Worm (Caenorhabditis elegans) whole organism, L2 larva: Measurements from ENCODE around the gene hlh-8.

ENCODE experiments used
- F13H6.1 ChIP-seq: sonication (generic microtip); optimal IDR thresholded peaks from 2 replicates; lab custom pipeline; 2016; ENCODE audit warnings: missing genetic modification characterization, missing compliant biosample characterization
- alr-1 ChIP-seq: fragments of 150-350 bp; optimal IDR thresholded peaks from 2 replicates; lab custom pipeline; 2014; ENCODE audit warnings: missing biosample characterization, missing genetic modification characterization
- crh-2 ChIP-seq: sonication (generic microtip); optimal IDR thresholded peaks from 2 replicates; lab custom pipeline; 2017; ENCODE audit warnings: missing biosample characterization, missing genetic modification characterization
- egl-27 ChIP-seq: sonication (generic microtip); optimal IDR thresholded peaks from 3 replicates; lab custom pipeline; 2017; ENCODE audit warnings: missing biosample characterization, missing genetic modification reagents, missing genetic modification characterization
- elt-1 ChIP-seq: fragments of 150-350 bp; optimal IDR thresholded peaks from 2 replicates; lab custom pipeline; 2014; ENCODE audit warnings: missing biosample characterization, missing genetic modification characterization
- fos-1 ChIP-seq: fragments of 150-350 bp; optimal IDR thresholded peaks from 2 replicates; lab custom pipeline; 2014; ENCODE audit warnings: missing biosample characterization, missing genetic modification characterization
- lin-13 ChIP-seq: fragments of 150-350 bp; optimal IDR thresholded peaks from 2 replicates; lab custom pipeline; 2014; ENCODE audit warnings: missing biosample characterization, missing genetic modification reagents, missing genetic modification characterization
- lin-39 ChIP-seq: fragments of 150-350 bp; optimal IDR thresholded peaks from 2 replicates; lab custom pipeline; 2014; ENCODE audit warnings: missing biosample characterization, missing genetic modification reagents, missing genetic modification characterization
- nhr-12 ChIP-seq: fragments of 150-350 bp; optimal IDR thresholded peaks from 2 replicates; lab custom pipeline; 2014; ENCODE audit warnings: missing biosample characterization, missing genetic modification characterization
- unc-39 ChIP-seq: fragments of 150-350 bp; optimal IDR thresholded peaks from 2 replicates; lab custom pipeline; 2014; ENCODE audit warnings: missing biosample characterization, missing genetic modification characterization
- zag-1 ChIP-seq: fragments of 150-350 bp; optimal IDR thresholded peaks from 2 replicates; lab custom pipeline; 2014; ENCODE audit warnings: missing biosample characterization, missing genetic modification characterization

DNA sequence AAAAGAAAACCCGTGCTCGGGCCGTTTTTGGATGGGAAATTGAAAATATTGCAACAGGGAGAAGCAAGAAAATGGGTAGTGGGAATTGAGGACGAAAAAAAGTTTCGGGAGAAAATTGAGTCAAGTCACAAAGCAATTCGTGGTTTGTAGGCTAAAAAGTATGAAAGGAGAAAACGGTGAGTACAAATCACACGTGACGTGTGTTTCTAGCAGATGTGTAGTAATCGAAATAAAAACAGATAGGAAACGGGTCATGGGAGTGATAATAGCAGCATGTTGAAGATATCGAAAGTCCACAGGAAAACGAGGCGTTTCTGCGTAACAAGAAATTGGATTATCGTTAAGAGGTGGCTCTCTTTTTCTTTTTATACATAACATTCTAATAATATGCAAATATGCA lies 26.3 kb upstream of the hlh-8 start:
- TF ChIP-seq zag-1 (no peak), lin-39 (tag; lab: Kevin White, UChicago) (no peak), alr-1 (tag; lab: Kevin White, UChicago) (no peak), F13H6.1 (tag; lab: Kevin White, UChicago) (no peak), lin-13 (no peak), elt-1 (tag; lab: Kevin White, UChicago) (no peak), fos-1 (tag; lab: Kevin White, UChicago) (no peak), egl-27 (tag; lab: Kevin White, UChicago) (no peak), nhr-12 (no peak), crh-2 (tag; lab: Kevin White, UChicago) (peak; percentile 28), unc-39 (tag; lab: Kevin White, UChicago) (no peak)
